Fruit fly (Drosophila melanogaster) whole organism, embryonic: Measurements from ENCODE around the gene CG31897.

Source experiments
- Awh ChIP-seq: fragments of 200-800 bp; sonication (Bioruptor generic); IDR thresholded peaks from 2 replicates; pipeline ENCODE4, ENCODE4 v1.3.6; 2022; ENCODE audit warnings: missing biosample characterization, missing genetic modification characterization
- CG11456 ChIP-seq: fragments of 200-800 bp; sonication (Bioruptor generic); IDR thresholded peaks from 3 replicates; pipeline ENCODE4 v1.3.6; 2022; ENCODE audit warnings: missing biosample characterization, missing genetic modification characterization
- CG11560 ChIP-seq: fragments of 200-800 bp; sonication (Bioruptor generic); IDR thresholded peaks from 3 replicates; pipeline ENCODE4 v1.3.6; 2022; ENCODE audit warnings: missing biosample characterization, missing genetic modification characterization
- CG12155 ChIP-seq: fragments of 200-800 bp; sonication (Bioruptor generic); optimal IDR thresholded peaks from 3 replicates; lab custom pipeline; 2016; ENCODE audit warnings: missing biosample characterization, missing genetic modification characterization
- CG12744 ChIP-seq: fragments of 200-800 bp; sonication (Bioruptor generic); optimal IDR thresholded peaks from 2 replicates; lab custom pipeline; 2016; ENCODE audit warnings: missing biosample characterization, missing genetic modification characterization
- CG13287 ChIP-seq: fragments of 200-800 bp; sonication (Bioruptor generic); IDR thresholded peaks from 2 replicates; pipeline ENCODE4 v1.3.6; 2022; ENCODE audit warnings: missing biosample characterization, missing genetic modification characterization; ENCODE audit not compliant: partially characterized antibody
- CG13894 ChIP-seq: fragments of 200-800 bp; sonication (Bioruptor generic); optimal IDR thresholded peaks from 3 replicates; lab custom pipeline; 2018; ENCODE audit warnings: missing biosample characterization, mild to moderate bottlenecking, missing genetic modification characterization, moderate library complexity
- CG14050 ChIP-seq: fragments of 200-800 bp; sonication (Bioruptor generic); IDR thresholded peaks from 3 replicates; pipeline ENCODE4 v1.3.6; 2022; ENCODE audit warnings: missing biosample characterization, missing genetic modification characterization
- CG14667 ChIP-seq: fragments of 200-800 bp; sonication (Bioruptor generic); IDR thresholded peaks from 2 replicates; pipeline ENCODE4 v1.3.6; 2022; ENCODE audit warnings: missing biosample characterization, missing genetic modification characterization
- CG14965 ChIP-seq: fragments of 200-800 bp; sonication (Bioruptor generic); optimal IDR thresholded peaks from 2 replicates; lab custom pipeline; 2016; ENCODE audit warnings: missing biosample characterization, missing genetic modification characterization, borderline replicate concordance
- CG15696 ChIP-seq: fragments of 200-800 bp; sonication (Bioruptor generic); optimal IDR thresholded peaks from 2 replicates; lab custom pipeline; 2019; ENCODE audit warnings: missing biosample characterization, mild to moderate bottlenecking, missing genetic modification characterization, moderate library complexity
- CG1832 ChIP-seq: fragments of 200-800 bp; sonication (Bioruptor generic); optimal IDR thresholded peaks from 2 replicates; lab custom pipeline; 2017; ENCODE audit warnings: missing biosample characterization, mild to moderate bottlenecking, missing genetic modification characterization, inconsistent platforms
- CG3163 ChIP-seq: fragments of 200-800 bp; sonication (Bioruptor generic); optimal IDR thresholded peaks from 3 replicates; lab custom pipeline; 2016; ENCODE audit warnings: missing biosample characterization, missing genetic modification characterization
- CG3847 ChIP-seq: fragments of 200-800 bp; sonication (Bioruptor generic); IDR thresholded peaks from 2 replicates; pipeline ENCODE4 v1.3.6; 2022; ENCODE audit warnings: missing biosample characterization, missing genetic modification characterization
- CG4328 ChIP-seq: fragments of 200-800 bp; sonication (Bioruptor generic); optimal IDR thresholded peaks from 3 replicates; lab custom pipeline; 2017; ENCODE audit warnings: missing biosample characterization, missing genetic modification reagents, missing genetic modification characterization
- CG6689 ChIP-seq: fragments of 200-800 bp; sonication (Bioruptor generic); IDR thresholded peaks from 2 replicates; pipeline ENCODE4 v1.3.6; 2022; ENCODE audit warnings: missing biosample characterization, missing genetic modification characterization
- CG7271 ChIP-seq: fragments of 200-800 bp; sonication (Bioruptor generic); optimal IDR thresholded peaks from 2 replicates; lab custom pipeline; 2018; ENCODE audit warnings: missing biosample characterization, mild to moderate bottlenecking, missing genetic modification characterization, moderate library complexity
- CG7556 ChIP-seq: fragments of 200-800 bp; sonication (Bioruptor generic); optimal IDR thresholded peaks from 2 replicates; lab custom pipeline; 2017; ENCODE audit warnings: missing biosample characterization, mild to moderate bottlenecking, missing genetic modification characterization
- CG8765 ChIP-seq: fragments of 200-800 bp; sonication (Bioruptor generic); IDR thresholded peaks from 2 replicates; pipeline ENCODE4 v1.3.6; 2022; ENCODE audit warnings: missing biosample characterization, missing genetic modification characterization
- Camta ChIP-seq: fragments of 200-800 bp; sonication (Bioruptor generic); optimal IDR thresholded peaks from 2 replicates; lab custom pipeline; 2016; ENCODE audit warnings: missing biosample characterization, missing genetic modification characterization
- D ChIP-seq, 2 experiments: fragments of 200-800 bp in 1 of 2; fragments of >200 bp in 1 of 2; sonication (Bioruptor generic) in 1 of 2; optimal IDR thresholded peaks; 2 replicates in 1 of 2; 3 replicates in 1 of 2; lab custom pipeline; 2017; ENCODE audit warnings: mild to moderate bottlenecking in 1 of 2, missing biosample characterization in 1 of 2, missing genetic modification characterization in 1 of 2, missing genetic modification reagents in 1 of 2
- Dref ChIP-seq: fragments of 200-800 bp; sonication (Bioruptor generic); IDR thresholded peaks from 2 replicates; pipeline ENCODE4 v1.3.6; 2022; ENCODE audit warnings: missing biosample characterization, missing genetic modification characterization
- E2f1 ChIP-seq: fragments of 200-800 bp; sonication (Bioruptor generic); IDR thresholded peaks from 2 replicates; pipeline ENCODE4 v1.3.6; 2022; ENCODE audit warnings: missing biosample characterization, missing genetic modification characterization
- Fer2 ChIP-seq: fragments of 200-800 bp; sonication (Bioruptor generic); optimal IDR thresholded peaks from 2 replicates; lab custom pipeline; 2018; ENCODE audit warnings: missing biosample characterization, mild to moderate bottlenecking, missing genetic modification characterization, moderate library complexity
- Six4 ChIP-seq: fragments of 200-800 bp; sonication (Bioruptor generic); optimal IDR thresholded peaks from 2 replicates; lab custom pipeline; 2016; ENCODE audit warnings: missing biosample characterization, missing genetic modification characterization
- Sox100B ChIP-seq: fragments of 200-800 bp; sonication (Bioruptor generic); optimal IDR thresholded peaks from 3 replicates; lab custom pipeline; 2018; ENCODE audit warnings: missing biosample characterization, mild to moderate bottlenecking, missing genetic modification characterization
- Sox102F ChIP-seq: fragments of 200-800 bp; sonication (Bioruptor generic); optimal IDR thresholded peaks from 2 replicates; lab custom pipeline; 2018; ENCODE audit warnings: missing biosample characterization, mild to moderate bottlenecking, missing genetic modification characterization, moderate library complexity
- ara ChIP-seq: fragments of 200-800 bp; sonication (Bioruptor generic); IDR thresholded peaks from 2 replicates; pipeline ENCODE4 v1.3.6; 2022; ENCODE audit warnings: missing biosample characterization, missing genetic modification characterization
- bbx ChIP-seq: fragments of 200-800 bp; sonication (Bioruptor generic); IDR thresholded peaks from 2 replicates; pipeline ENCODE4 v1.3.6; 2022; ENCODE audit warnings: missing biosample characterization, missing genetic modification characterization; ENCODE audit not compliant: partially characterized antibody
- cas ChIP-seq: fragments of 200-800 bp; sonication (Bioruptor generic); IDR thresholded peaks from 2 replicates; pipeline ENCODE4 v1.3.6; 2022; ENCODE audit warnings: missing biosample characterization, missing genetic modification characterization
- croc ChIP-seq: fragments of 200-800 bp; sonication (Bioruptor generic); conservative IDR thresholded peaks from 3 replicates; pipeline ENCODE4 v1.3.6; 2022; ENCODE audit warnings: missing biosample characterization, missing genetic modification characterization
- dmrt99B ChIP-seq: fragments of 200-800 bp; sonication (Bioruptor generic); optimal IDR thresholded peaks from 2 replicates; lab custom pipeline; 2018; ENCODE audit warnings: missing biosample characterization, mild to moderate bottlenecking, missing genetic modification characterization, moderate library complexity
- fd96Cb ChIP-seq: fragments of 200-800 bp; sonication (Bioruptor generic); optimal IDR thresholded peaks from 2 replicates; lab custom pipeline; 2018; ENCODE audit warnings: missing biosample characterization, mild to moderate bottlenecking, missing genetic modification characterization, moderate library complexity
- gfzf ChIP-seq: fragments of 200-800 bp; sonication (Bioruptor generic); optimal IDR thresholded peaks from 2 replicates; lab custom pipeline; 2016; ENCODE audit warnings: missing biosample characterization, mild to moderate bottlenecking, missing genetic modification characterization, moderate library complexity
- gro ChIP-seq: fragments of 200-800 bp; sonication (Bioruptor generic); optimal IDR thresholded peaks from 2 replicates; lab custom pipeline; 2016; ENCODE audit warnings: missing biosample characterization, missing genetic modification characterization
- kni ChIP-seq: fragments of 200-800 bp; sonication (Bioruptor generic); optimal IDR thresholded peaks from 3 replicates; lab custom pipeline; 2017; ENCODE audit warnings: mild to moderate bottlenecking, missing biosample characterization, missing genetic modification reagents, missing genetic modification characterization
- lab ChIP-seq: fragments of 200-800 bp; sonication (Bioruptor generic); optimal IDR thresholded peaks from 3 replicates; lab custom pipeline; 2017; ENCODE audit warnings: missing biosample characterization, missing genetic modification characterization, mild to moderate bottlenecking, moderate library complexity, missing genetic modification reagents
- nau ChIP-seq: fragments of 200-800 bp; sonication (Bioruptor generic); optimal IDR thresholded peaks from 3 replicates; lab custom pipeline; 2017; ENCODE audit warnings: missing biosample characterization, mild to moderate bottlenecking, missing genetic modification characterization, missing genetic modification reagents
- peb ChIP-seq: fragments of 200-800 bp; sonication (Bioruptor generic); IDR thresholded peaks from 2 replicates; pipeline ENCODE4 v1.3.6; 2022; ENCODE audit warnings: missing biosample characterization, missing genetic modification characterization
- pfk ChIP-seq: fragments of 200-800 bp; sonication (Bioruptor generic); optimal IDR thresholded peaks from 2 replicates; lab custom pipeline; 2018; ENCODE audit warnings: missing biosample characterization, mild to moderate bottlenecking, missing genetic modification characterization, moderate library complexity
- psq ChIP-seq: fragments of 200-800 bp; sonication (Bioruptor generic); optimal IDR thresholded peaks from 2 replicates; lab custom pipeline; 2017; ENCODE audit warnings: missing biosample characterization, missing genetic modification characterization
- sens-2 ChIP-seq: fragments of 200-800 bp; sonication (Bioruptor generic); IDR thresholded peaks from 2 replicates; pipeline ENCODE4 v1.3.6; 2022; ENCODE audit warnings: missing biosample characterization, missing genetic modification characterization
- sisA ChIP-seq: fragments of 200-800 bp; sonication (Bioruptor generic); IDR thresholded peaks from 2 replicates; pipeline ENCODE4 v1.3.6; 2022; ENCODE audit warnings: missing biosample characterization, missing genetic modification characterization
- sna ChIP-seq: fragments of 200-800 bp; sonication (Bioruptor generic); IDR thresholded peaks from 2 replicates; pipeline ENCODE4 v1.3.6; 2022; ENCODE audit warnings: missing biosample characterization, missing genetic modification characterization; ENCODE audit not compliant: partially characterized antibody
- stc ChIP-seq: fragments of 200-800 bp; sonication (Bioruptor generic); IDR thresholded peaks from 2 replicates; pipeline ENCODE4 v1.3.6; 2022; ENCODE audit warnings: missing biosample characterization, missing genetic modification characterization
- trh ChIP-seq: fragments of 200-800 bp; sonication (Bioruptor generic); optimal IDR thresholded peaks from 2 replicates; lab custom pipeline; 2016; ENCODE audit warnings: missing biosample characterization, missing genetic modification characterization
- twi ChIP-seq: fragments of 200-800 bp; optimal IDR thresholded peaks from 2 replicates; lab custom pipeline; 2019; ENCODE audit warnings: missing biosample characterization, mild to moderate bottlenecking, missing genetic modification characterization, moderate library complexity
- vfl ChIP-seq: fragments of 200-800 bp; sonication (Bioruptor generic); optimal IDR thresholded peaks from 2 replicates; lab custom pipeline; 2016; ENCODE audit warnings: missing biosample characterization, missing genetic modification characterization

The CG31897 gene

dm6 chr2L:8403286-8404270, 38.7 kb upstream of the CG31897 start, which contains the start of gene emb (continued):
- TF ChIP-seq peb (GFP tag; lab: Robert Waterston, UW) (no peak), Dref (GFP tag; lab: Robert Waterston, UW) (peak; percentile 99), D (optimal IDR thresholded peaks at IDR 0.05; lab: Kevin White, UChicago) (no peak), D (GFP tag; optimal IDR thresholded peaks at IDR 0.05; lab: Kevin White, UChicago) (no peak), CG12155 (GFP tag; lab: Kevin White, UChicago) (peak; percentile 28), CG7271 (tag; lab: Kevin White, UChicago) (no peak), vfl (GFP tag; lab: Kevin White, UChicago) (peak; percentile 34), CG3163 (GFP tag; lab: Kevin White, UChicago) (peak; percentile 24), Six4 (peak; percentile 46), CG3847 (GFP tag; lab: Robert Waterston, UW) (peak; percentile 59), psq (GFP tag; lab: Kevin White, UChicago) (peak; percentile 19), CG4328 (GFP tag; lab: Kevin White, UChicago) (peak; percentile 40), sna (GFP tag; lab: Robert Waterston, UW) (peak; percentile 93), CG6689 (0 out of 2 replicates have a peak, but pooled peaks have one; percentile 34), gro (GFP tag; lab: Kevin White, UChicago) (no peak), CG1832 (GFP tag; lab: Kevin White, UChicago) (no peak), twi (tag; lab: Kevin White, UChicago) (peak; percentile 40), dmrt99B (tag; lab: Kevin White, UChicago) (no peak), Sox102F (no peak), CG15696 (no peak), pfk (GFP tag; lab: Kevin White, UChicago) (no peak), CG13894 (tag; lab: Kevin White, UChicago) (no peak), gfzf (GFP tag; lab: Kevin White, UChicago) (peak; percentile 69), Camta (GFP tag; lab: Kevin White, UChicago) (no peak), Fer2 (no peak), kni (GFP tag; lab: Kevin White, UChicago) (no peak), CG12744 (GFP tag; lab: Kevin White, UChicago) (peak; percentile 9), CG14667 (no peak), CG11456 (GFP tag; lab: Robert Waterston, UW) (peak; percentile 26; the same call in 2 of the 3 replicates), CG14050 (GFP tag; lab: Robert Waterston, UW) (no peak), fd96Cb (tag; lab: Kevin White, UChicago) (peak; percentile 7), cas (GFP tag; lab: Robert Waterston, UW) (peak; percentile 18; the same call in 1 of the 2 replicates), sens-2 (GFP tag; lab: Robert Waterston, UW) (no peak), Sox100B (no peak), CG11560 (peak; percentile 99), CG14965 (GFP tag; lab: Kevin White, UChicago) (no peak), sisA (GFP tag; lab: Robert Waterston, UW) (no peak), CG8765 (no peak), Awh (GFP tag; lab: Robert Waterston, UW) (no peak), CG7556 (GFP tag; lab: Kevin White, UChicago) (no peak), lab (GFP tag; lab: Kevin White, UChicago) (no peak), croc (GFP tag; lab: Robert Waterston, UW) (no peak), E2f1 (no peak), stc (GFP tag; lab: Robert Waterston, UW) (no peak), bbx (GFP tag; lab: Robert Waterston, UW) (peak; percentile 96), ara (peak; percentile 42; the same call in 1 of the 2 replicates), nau (GFP tag; lab: Kevin White, UChicago) (no peak), CG13287 (GFP tag; lab: Robert Waterston, UW) (peak; percentile 93), trh (GFP tag; lab: Kevin White, UChicago) (no peak)
